Fruit fly (Drosophila melanogaster): ENCODE data around the gene CG42740.

Gene CG42740

DNA sequence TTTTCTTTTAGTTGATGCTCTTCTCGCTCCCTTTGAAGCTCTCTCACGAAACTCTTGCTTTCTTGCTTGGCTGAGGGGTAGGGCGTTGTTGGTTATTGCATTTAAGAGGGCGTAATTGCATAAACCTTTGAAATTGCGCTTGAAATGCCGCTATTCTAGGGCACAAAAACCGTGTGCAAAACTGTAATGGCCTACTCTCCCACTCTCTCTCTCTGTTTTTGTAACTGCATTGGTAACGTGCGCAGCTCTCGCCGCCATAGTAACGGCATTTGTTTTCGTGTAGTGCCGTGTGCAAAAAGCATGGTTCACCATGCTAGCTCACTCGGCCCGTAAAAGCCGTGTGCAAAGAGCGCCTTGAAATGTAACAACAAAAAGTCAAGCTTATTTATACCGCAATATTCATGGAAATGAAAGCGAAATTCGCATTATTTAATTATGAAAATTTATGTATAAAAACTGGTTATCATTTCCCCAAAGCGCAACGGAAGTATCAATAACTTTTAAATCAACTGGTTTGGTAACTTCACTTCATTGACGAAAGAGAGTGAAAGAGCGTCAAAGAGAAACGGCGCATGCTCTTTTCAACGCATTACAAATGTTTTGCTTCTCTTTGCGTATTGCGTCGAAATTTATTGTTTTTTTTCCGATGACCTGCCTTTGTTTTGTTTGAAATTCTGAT is 35.9 kb downstream of the CG42740 start (continued):
- TF ChIP-seq CG43689 (GFP tag; IDR thresholded peaks at IDR 0.05) (no peak), Meics (GFP tag; optimal IDR thresholded peaks at IDR 0.05) (no peak), CG7357 (GFP tag; IDR thresholded peaks at IDR 0.05) (no peak), sob (GFP tag; IDR thresholded peaks at IDR 0.05) (no peak), Hmr (GFP tag; optimal IDR thresholded peaks at IDR 0.05) (no peak), CG13296 (GFP tag; optimal IDR thresholded peaks at IDR 0.05) (no peak), CG11085 (GFP tag; IDR thresholded peaks at IDR 0.05) (no peak), CG12942 (GFP tag; optimal IDR thresholded peaks at IDR 0.05) (no peak), Ravus (GFP tag; IDR thresholded peaks at IDR 0.05) (no peak), CG13123 (GFP tag; optimal IDR thresholded peaks at IDR 0.05) (no peak), C15 (GFP tag; IDR thresholded peaks at IDR 0.05) (no peak), esg (GFP tag; conservative IDR thresholded peaks at IDR 0.05) (no peak), CG32767 (GFP tag; IDR thresholded peaks at IDR 0.05) (no peak), CG6689 (GFP tag; IDR thresholded peaks at IDR 0.05) (no peak), hb (GFP tag; IDR thresholded peaks at IDR 0.05; ENCODE audit: partially characterized antibody) (no peak), Hr78 (GFP tag; optimal IDR thresholded peaks at IDR 0.05) (peak in 1 of 2 experiments; percentile 5), CG10543 (GFP tag; optimal IDR thresholded peaks at IDR 0.05) (no peak), Nf-YB (GFP tag; optimal IDR thresholded peaks at IDR 0.05) (no peak), CG4404 (GFP tag; IDR thresholded peaks at IDR 0.05) (no peak), CG1792 (GFP tag; optimal IDR thresholded peaks at IDR 0.05) (no peak), nerfin-1 (tag; optimal IDR thresholded peaks at IDR 0.05) (peak; percentile 52), CG31441 (GFP tag; IDR thresholded peaks at IDR 0.05) (no peak), Dll (GFP tag; IDR thresholded peaks at IDR 0.05; ENCODE audit: partially characterized antibody) (peak; percentile 54; the same call in 1 of the 4 replicates), CG30431 (GFP tag; optimal IDR thresholded peaks at IDR 0.05) (no peak), br (optimal IDR thresholded peaks at IDR 0.05) (no peak), pum (GFP tag; optimal IDR thresholded peaks at IDR 0.05) (no peak), tup (GFP tag; optimal IDR thresholded peaks at IDR 0.05) (no peak), Oli (tag; optimal IDR thresholded peaks at IDR 0.05) (no peak), CG7987 (GFP tag; optimal IDR thresholded peaks at IDR 0.05) (no peak), pnt (GFP tag; optimal IDR thresholded peaks at IDR 0.05) (no peak), CG17385 (GFP tag; optimal IDR thresholded peaks at IDR 0.05) (no peak), jing (GFP tag; optimal IDR thresholded peaks at IDR 0.05) (no peak), zen2 (GFP tag; IDR thresholded peaks at IDR 0.05; ENCODE audit: partially characterized antibody) (no peak), Spps (tag; optimal IDR thresholded peaks at IDR 0.05) (no peak), CG10209 (GFP tag; optimal IDR thresholded peaks at IDR 0.05) (no peak), ewg (GFP tag; optimal IDR thresholded peaks at IDR 0.05) (no peak), Optix (GFP tag; IDR thresholded peaks at IDR 0.05) (no peak), hbn (GFP tag; IDR thresholded peaks at IDR 0.05; ENCODE audit: partially characterized antibody) (0 out of 2 replicates have a peak, but pooled peaks have one; percentile 29), ssp (GFP tag; IDR thresholded peaks at IDR 0.05) (no peak), Lhr (GFP tag; optimal IDR thresholded peaks at IDR 0.05) (no peak), Dbx (GFP tag; IDR thresholded peaks at IDR 0.05) (peak; percentile 39; the same call in 1 of the 3 replicates), BtbVII (GFP tag; optimal IDR thresholded peaks at IDR 0.05) (no peak), CG6272 (GFP tag; IDR thresholded peaks at IDR 0.05) (no peak), CG18599 (GFP tag; optimal IDR thresholded peaks at IDR 0.05) (no peak), CG7786 (GFP tag; optimal IDR thresholded peaks at IDR 0.05) (no peak), E2f2 (GFP tag; IDR thresholded peaks at IDR 0.05) (no peak), ham (GFP tag; IDR thresholded peaks at IDR 0.05) (no peak), CG9609 (GFP tag; optimal IDR thresholded peaks at IDR 0.05) (no peak), NfI (GFP tag; optimal IDR thresholded peaks at IDR 0.05) (no peak), toy (GFP tag; IDR thresholded peaks at IDR 0.05) (no peak)

Measured in whole organism, embryonic.